Fruit fly (Drosophila melanogaster): Measurements from ENCODE around the gene Sfp24C1.

- TF ChIP-seq ttk (optimal IDR thresholded peaks at IDR 0.05) (no peak), insv (optimal IDR thresholded peaks at IDR 0.05) (no peak), h (optimal IDR thresholded peaks at IDR 0.05) (no peak)
Measured at dm6 chr2L:3681338-3681737, 19.1 kb upstream of the Sfp24C1 start.

Data from Kc167 (cell line).